Worm (Caenorhabditis elegans): Measurements from ENCODE around the gene F07F6.7.

DNA sequence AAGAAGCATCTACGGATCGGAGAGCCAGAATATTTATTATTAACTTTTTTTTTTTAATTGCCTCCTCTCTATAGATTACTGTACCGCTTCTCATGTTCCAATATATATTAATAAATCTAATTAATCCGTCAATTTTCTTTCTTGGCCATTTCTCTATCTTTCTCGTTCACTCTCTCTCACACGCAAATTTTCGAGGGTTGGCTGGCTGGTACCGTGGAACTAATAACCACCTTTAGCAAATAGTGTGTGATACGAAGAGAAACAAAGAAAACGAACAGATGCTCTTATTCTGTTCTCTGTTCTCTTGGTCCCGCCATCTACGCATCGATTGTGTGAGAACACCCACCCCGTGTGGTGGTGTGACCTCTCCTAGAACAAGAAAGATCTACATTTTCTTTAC lies 5.3 kb downstream of the F07F6.7 start:
- TF ChIP-seq php-3 (GFP tag; IDR thresholded peaks at IDR 0.05), result no peak
- TF ChIP-seq lin-38 (GFP tag; IDR thresholded peaks at IDR 0.05), result no peak
- TF ChIP-seq daf-12 (tag; optimal IDR thresholded peaks at IDR 0.05), result no peak
- no peak for TF ChIP-seq nhr-11 (tag; optimal IDR thresholded peaks at IDR 0.05)
- TF ChIP-seq ztf-7 (tag; optimal IDR thresholded peaks at IDR 0.05), result no peak
- TF ChIP-seq aha-1 (tag), result no peak
- TF ChIP-seq ZK337.2 (GFP tag; IDR thresholded peaks at IDR 0.05), result no peak
- TF ChIP-seq nhr-111 (GFP tag; optimal IDR thresholded peaks at IDR 0.05), result no peak
- TF ChIP-seq unc-62 (GFP tag; optimal IDR thresholded peaks at IDR 0.05 in 1 of 2), result no peak
- no peak for TF ChIP-seq unc-62 (tag; optimal IDR thresholded peaks at IDR 0.05)
- TF ChIP-seq jun-1 (tag; optimal IDR thresholded peaks at IDR 0.05), result no peak
- TF ChIP-seq skn-1 (tag; optimal IDR thresholded peaks at IDR 0.05), result no peak
- TF ChIP-seq ztf-11 (tag; optimal IDR thresholded peaks at IDR 0.05), result no peak
- TF ChIP-seq unc-39 (tag; optimal IDR thresholded peaks at IDR 0.05), result no peak

All from whole organism, L4 larva.